Fruit fly (Drosophila melanogaster): Measurements from ENCODE around the gene Ugt304A1.

Ugt304A1 gene

DNA sequence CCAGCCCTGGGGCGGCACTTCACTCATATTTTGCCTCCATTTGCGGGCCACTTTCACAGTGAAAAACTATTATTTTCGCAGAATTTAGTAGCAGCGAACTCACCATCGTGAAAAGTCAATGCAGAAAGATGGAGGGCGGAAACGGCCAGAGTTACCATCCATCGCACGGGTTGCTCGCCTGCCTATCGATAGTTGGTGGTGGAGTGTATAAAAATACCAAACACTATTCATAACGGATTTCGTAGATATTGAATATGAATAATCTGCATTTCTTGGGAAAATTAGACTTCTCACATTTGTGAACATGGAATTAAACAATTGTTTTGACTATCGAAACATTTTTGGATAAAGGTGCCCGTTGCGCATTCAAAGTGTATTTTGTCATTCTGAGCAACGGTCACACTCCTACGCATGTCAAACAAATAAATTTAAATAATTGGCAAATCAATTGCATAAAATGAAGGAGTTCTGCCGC, 41.0 kb upstream of the Ugt304A1 start, which contains the start of the genes RpS25 and CG4820 (continued):
- TF ChIP-seq ranshi (GFP tag; IDR thresholded peaks at IDR 0.05) (peak; percentile 78), tio (GFP tag; optimal IDR thresholded peaks at IDR 0.05) (no peak), da (GFP tag; optimal IDR thresholded peaks at IDR 0.05) (peak; percentile 86), gsb-n (tag; optimal IDR thresholded peaks at IDR 0.05) (peak; percentile 87), CG7556 (GFP tag; optimal IDR thresholded peaks at IDR 0.05) (peak; percentile 75), btn (GFP tag; optimal IDR thresholded peaks at IDR 0.05) (peak; percentile 88), CG9727 (GFP tag; optimal IDR thresholded peaks at IDR 0.05) (peak; percentile 95), tll (GFP tag; optimal IDR thresholded peaks at IDR 0.05) (peak; percentile 40 to 90), Sry-δ (GFP tag; optimal IDR thresholded peaks at IDR 0.05) (peak; percentile 92), CG4328 (GFP tag; optimal IDR thresholded peaks at IDR 0.05) (peak; percentile 94), CG1603 (tag; optimal IDR thresholded peaks at IDR 0.05) (peak; percentile 97), luna (GFP tag; optimal IDR thresholded peaks at IDR 0.05) (peak; percentile 86), H2.0 (GFP tag; IDR thresholded peaks at IDR 0.05) (peak; percentile 84), CG8924 (tag; optimal IDR thresholded peaks at IDR 0.05) (peak; percentile 87), CG4404 (GFP tag; IDR thresholded peaks at IDR 0.05) (peak; percentile 35; the same call in 1 of the 2 replicates), CG6254 (GFP tag; optimal IDR thresholded peaks at IDR 0.05) (peak; percentile 74), CG31224 (GFP tag; IDR thresholded peaks at IDR 0.05) (peak; percentile 77), CG10959 (GFP tag; IDR thresholded peaks at IDR 0.05) (peak; percentile 72), Blimp-1 (GFP tag; optimal IDR thresholded peaks at IDR 0.05) (peak; percentile 73), z (GFP tag; IDR thresholded peaks at IDR 0.05) (0 out of 3 replicates have a peak, but pooled peaks have one; percentile 54), CG2202 (tag; optimal IDR thresholded peaks at IDR 0.05) (peak; percentile 85), br (optimal IDR thresholded peaks at IDR 0.05) (no peak), CG5180 (GFP tag; optimal IDR thresholded peaks at IDR 0.05) (peak; percentile 81), Six4 (GFP tag; optimal IDR thresholded peaks at IDR 0.05) (peak; percentile 71), unpg (GFP tag; optimal IDR thresholded peaks at IDR 0.05) (peak; percentile 86), Hr51 (GFP tag; optimal IDR thresholded peaks at IDR 0.05) (peak; percentile 84 to 86), CG3281 (GFP tag; optimal IDR thresholded peaks at IDR 0.05) (peak; percentile 95), kah (GFP tag; optimal IDR thresholded peaks at IDR 0.05) (peak; percentile 85), CG16815 (GFP tag; optimal IDR thresholded peaks at IDR 0.05) (peak; percentile 57), MESR4 (GFP tag; optimal IDR thresholded peaks at IDR 0.05) (peak; percentile 100), onecut (GFP tag; IDR thresholded peaks at IDR 0.05) (peak; percentile 93), Oli (tag; optimal IDR thresholded peaks at IDR 0.05) (peak; percentile 82), CG4360 (GFP tag; IDR thresholded peaks at IDR 0.05) (0 out of 2 replicates have a peak, but pooled peaks have one; percentile 37), CG1024 (GFP tag; IDR thresholded peaks at IDR 0.05) (peak; percentile 74), CG12236 (GFP tag; optimal IDR thresholded peaks at IDR 0.05) (peak; percentile 89), p53 (GFP tag; optimal IDR thresholded peaks at IDR 0.05) (peak; percentile 93), CG4617 (GFP tag; optimal IDR thresholded peaks at IDR 0.05; ENCODE audit: borderline replicate concordance) (peak; percentile 97), CG11696 (GFP tag; IDR thresholded peaks at IDR 0.05) (peak; percentile 42), CG13424 (tag; optimal IDR thresholded peaks at IDR 0.05) (peak; percentile 84), Dip2 (GFP tag; IDR thresholded peaks at IDR 0.05) (no peak), dan (GFP tag; IDR thresholded peaks at IDR 0.05) (no peak), Meics (GFP tag; optimal IDR thresholded peaks at IDR 0.05) (peak; percentile 96), yki (optimal IDR thresholded peaks at IDR 0.05) (no peak), Rx (GFP tag; IDR thresholded peaks at IDR 0.05) (peak; percentile 79), CG3065 (GFP tag; optimal IDR thresholded peaks at IDR 0.05) (peak; percentile 74), pfk (GFP tag; optimal IDR thresholded peaks at IDR 0.05) (peak; percentile 84), BEAF-32 (GFP tag; optimal IDR thresholded peaks at IDR 0.05) (peak; percentile 96), Jarid2 (GFP tag; optimal IDR thresholded peaks at IDR 0.05) (peak; percentile 75), CG15479 (GFP tag; optimal IDR thresholded peaks at IDR 0.05) (peak; percentile 94), Antp (GFP tag; optimal IDR thresholded peaks at IDR 0.05) (peak; percentile 76)
